Worm (Caenorhabditis elegans) whole organism, early embryonic: Measurements from ENCODE around the gene T28A11.22.

Source experiments
- B0310.2 ChIP-seq: sonication (generic microtip); optimal IDR thresholded peaks from 2 replicates; lab custom pipeline; 2016; ENCODE audit warnings: mild to moderate bottlenecking, missing genetic modification characterization, missing compliant biosample characterization
- F13C5.2 ChIP-seq: sonication (generic microtip); optimal IDR thresholded peaks from 2 replicates; lab custom pipeline; 2017; ENCODE audit warnings: mild to moderate bottlenecking, missing genetic modification characterization, inconsistent platforms, missing compliant biosample characterization
- aly-1 ChIP-seq: sonication (generic microtip); optimal IDR thresholded peaks from 2 replicates; lab custom pipeline; 2016; ENCODE audit warnings: missing genetic modification characterization, missing compliant biosample characterization
- ama-1 ChIP-seq: fragments of 150-350 bp; optimal IDR thresholded peaks from 2 replicates; lab custom pipeline; 2014
- ceh-36 ChIP-seq: sonication (generic microtip); optimal IDR thresholded peaks from 2 replicates; lab custom pipeline; 2016; ENCODE audit warnings: missing genetic modification characterization, inconsistent platforms, missing compliant biosample characterization
- flt-1 ChIP-seq: fragments of 200-800 bp; sonication (Bioruptor generic); IDR thresholded peaks from 2 replicates; pipeline ENCODE4 v1.3.6; 2022; ENCODE audit warnings: missing genetic modification characterization, missing compliant biosample characterization
- hmbx-1 ChIP-seq: sonication (generic microtip); optimal IDR thresholded peaks from 2 replicates; lab custom pipeline; 2016; ENCODE audit warnings: mild to moderate bottlenecking, missing genetic modification characterization, missing compliant biosample characterization
- hmg-4 ChIP-seq: fragments of 200-800 bp; sonication (Bioruptor generic); optimal IDR thresholded peaks from 2 replicates; lab custom pipeline; 2018; ENCODE audit warnings: mild to moderate bottlenecking, missing genetic modification characterization, missing compliant biosample characterization
- hnd-1 ChIP-seq: sonication (generic microtip); optimal IDR thresholded peaks from 2 replicates; lab custom pipeline; 2016; ENCODE audit warnings: missing genetic modification characterization, missing compliant biosample characterization
- pes-1 ChIP-seq: fragments of 200-800 bp; sonication (Bioruptor generic); IDR thresholded peaks from 2 replicates; pipeline ENCODE4 v1.3.6; 2022; ENCODE audit warnings: missing genetic modification reagents, missing genetic modification characterization, missing compliant biosample characterization
- scrt-1 ChIP-seq: fragments of 200-800 bp; sonication (Bioruptor generic); IDR thresholded peaks from 2 replicates; pipeline ENCODE4 v1.3.6; 2022; ENCODE audit warnings: missing genetic modification characterization, missing compliant biosample characterization
- tra-4 ChIP-seq: sonication (generic microtip); optimal IDR thresholded peaks from 2 replicates; lab custom pipeline; 2017; ENCODE audit warnings: missing genetic modification characterization, missing compliant biosample characterization

- no peak for TF ChIP-seq ama-1
- TF ChIP-seq F13C5.2, result no peak
- no peak for TF ChIP-seq flt-1 (GFP tag; lab: Robert Waterston, UW)
- TF ChIP-seq tra-4 (tag; lab: Kevin White, UChicago), result no peak
- TF ChIP-seq ceh-36 (tag; lab: Kevin White, UChicago), result no peak
- no peak for TF ChIP-seq hmbx-1 (tag; lab: Kevin White, UChicago)
- no peak for TF ChIP-seq hnd-1
- no peak for TF ChIP-seq pes-1 (GFP tag; lab: Robert Waterston, UW)
- TF ChIP-seq scrt-1 (GFP tag; lab: Robert Waterston, UW), result no peak
- no peak for TF ChIP-seq aly-1
- TF ChIP-seq B0310.2, result no peak
- TF ChIP-seq hmg-4 (GFP tag; lab: Kevin White, UChicago), result no peak
Observed at ce11 chrV:3256809-3257208, 568 bp upstream of the T28A11.22 start.
